Worm (Caenorhabditis elegans): ENCODE results near the gene R02F2.5.

Gene R02F2.5

DNA sequence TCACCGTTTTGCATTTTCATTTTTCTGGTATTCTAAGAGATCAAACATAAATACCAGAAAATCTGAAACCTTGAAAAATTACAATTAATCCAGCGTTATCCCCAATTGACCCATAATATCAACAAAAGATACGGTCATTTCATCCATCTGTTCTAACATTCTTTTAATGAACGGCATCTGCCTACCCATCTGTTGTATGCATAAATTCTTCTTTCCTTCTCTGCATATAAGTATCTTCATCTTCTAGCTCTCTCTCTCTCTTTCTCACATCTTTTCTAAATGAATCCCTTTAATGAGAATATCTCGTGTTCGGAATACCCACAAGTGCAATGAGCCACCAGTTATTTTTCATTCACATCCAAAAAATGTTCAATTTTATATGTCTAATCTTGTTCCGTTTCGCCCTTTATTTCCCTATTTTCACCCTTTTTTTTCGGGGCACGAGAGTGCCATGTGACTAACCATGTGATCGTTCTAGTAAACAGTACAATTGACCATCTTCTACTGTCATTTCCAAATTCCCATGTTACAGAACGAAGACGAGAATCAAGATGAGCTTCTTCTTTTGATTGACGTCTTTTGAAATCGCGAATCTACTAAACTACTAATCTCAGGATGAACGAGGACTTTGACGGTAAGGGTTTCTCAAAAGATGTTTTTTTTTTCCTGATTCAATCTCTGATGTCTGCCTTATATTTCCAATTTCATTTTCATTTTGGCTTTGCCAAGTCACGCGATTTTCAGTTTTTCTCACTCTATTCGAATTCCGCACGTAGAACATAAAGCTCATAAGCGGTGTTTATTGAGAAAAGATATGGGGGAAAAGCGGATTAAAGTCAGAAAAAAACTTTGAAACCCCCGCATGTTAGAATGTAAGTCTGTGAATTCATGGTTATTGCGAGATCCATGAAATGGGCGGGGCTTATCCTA, 22.5 kb downstream of the R02F2.5 start, which contains the start of gene R02F2.1:
TSS of gene R02F2.1 (plus strand) at position 528 of the 930 bp plus-strand sequence.
- TF ChIP-seq lin-35 (GFP tag; optimal IDR thresholded peaks at IDR 0.05): peak; percentile 21 to 87
- no peak for TF ChIP-seq unc-86 (tag; optimal IDR thresholded peaks at IDR 0.05)
- no peak for TF ChIP-seq vab-15 (tag; optimal IDR thresholded peaks at IDR 0.05)
- no peak for TF ChIP-seq sup-37 (GFP tag; optimal IDR thresholded peaks at IDR 0.05)
- no peak for TF ChIP-seq ama-1 (optimal IDR thresholded peaks at IDR 0.05)
- peak; percentile 76 for TF ChIP-seq nhr-20 (tag; optimal IDR thresholded peaks at IDR 0.05)
- TF ChIP-seq mdl-1 (tag; optimal IDR thresholded peaks at IDR 0.05): peak in 1 of 2 experiments; percentile 84
- no peak for TF ChIP-seq fkh-10 (GFP tag; optimal IDR thresholded peaks at IDR 0.05)
- no peak for TF ChIP-seq pqm-1 (tag; optimal IDR thresholded peaks at IDR 0.05)
- no peak for TF ChIP-seq lir-3 (tag; optimal IDR thresholded peaks at IDR 0.05; ENCODE audit: poor library complexity)
- peak; percentile 14 to 54 (median 50) for TF ChIP-seq dpl-1 (GFP tag; optimal IDR thresholded peaks at IDR 0.05)
- no peak for TF ChIP-seq nhr-28 (tag; optimal IDR thresholded peaks at IDR 0.05)
- no peak for TF ChIP-seq grh-1 (GFP tag; IDR thresholded peaks at IDR 0.05)
- no peak for TF ChIP-seq lin-13 (GFP tag; optimal IDR thresholded peaks at IDR 0.05)
- TF ChIP-seq ceh-8 (GFP tag; optimal IDR thresholded peaks at IDR 0.05): no peak
- TF ChIP-seq efl-1 (optimal IDR thresholded peaks at IDR 0.05): peak in 1 of 2 experiments; percentile 41
- TF ChIP-seq efl-1 (GFP tag; optimal IDR thresholded peaks at IDR 0.05 in 1 of 2): peak; percentile 42 to 95
- no peak for TF ChIP-seq lin-39 (tag; optimal IDR thresholded peaks at IDR 0.05)
- TF ChIP-seq jun-1 (tag; optimal IDR thresholded peaks at IDR 0.05): no peak
- peak; percentile 44 for TF ChIP-seq sox-4 (tag; optimal IDR thresholded peaks at IDR 0.05)
- no peak for TF ChIP-seq ceh-82 (tag; optimal IDR thresholded peaks at IDR 0.05)
- no peak for TF ChIP-seq nhr-11 (tag; optimal IDR thresholded peaks at IDR 0.05)
- TF ChIP-seq ztf-4 (tag; optimal IDR thresholded peaks at IDR 0.05): no peak
- peak in 2 of 6 experiments; percentile 19 to 58 for TF ChIP-seq elt-3 (tag; optimal IDR thresholded peaks at IDR 0.05)
- no peak for TF ChIP-seq ets-5 (GFP tag; IDR thresholded peaks at IDR 0.05)
- TF ChIP-seq rnt-1 (tag; optimal IDR thresholded peaks at IDR 0.05): no peak
- TF ChIP-seq egl-27 (tag; optimal IDR thresholded peaks at IDR 0.05): no peak
- peak; percentile 14 for TF ChIP-seq xbp-1 (tag; optimal IDR thresholded peaks at IDR 0.05)
- TF ChIP-seq efl-3 (GFP tag; optimal IDR thresholded peaks at IDR 0.05): no peak
- no peak for TF ChIP-seq fos-1 (tag; optimal IDR thresholded peaks at IDR 0.05)
- TF ChIP-seq mab-9 (GFP tag; IDR thresholded peaks at IDR 0.05): no peak
- TF ChIP-seq sptf-1 (tag; optimal IDR thresholded peaks at IDR 0.05): no peak
- TF ChIP-seq lin-15B (tag; optimal IDR thresholded peaks at IDR 0.05): no peak
- no peak for TF ChIP-seq hlh-4 (tag; optimal IDR thresholded peaks at IDR 0.05)
- no peak for TF ChIP-seq nhr-12 (tag; optimal IDR thresholded peaks at IDR 0.05)
- TF ChIP-seq lin-14 (GFP tag; optimal IDR thresholded peaks at IDR 0.05): peak; percentile 63
- TF ChIP-seq ceh-63 (GFP tag; optimal IDR thresholded peaks at IDR 0.05): no peak
- TF ChIP-seq C16A3.4 (tag; optimal IDR thresholded peaks at IDR 0.05): peak; percentile 24
- no peak for TF ChIP-seq swsn-7 (tag; optimal IDR thresholded peaks at IDR 0.05)
- TF ChIP-seq alr-1 (tag; optimal IDR thresholded peaks at IDR 0.05; ENCODE audit: borderline replicate concordance): no peak
- TF ChIP-seq ztf-11 (tag; optimal IDR thresholded peaks at IDR 0.05): peak in 1 of 2 experiments; percentile 14
- TF ChIP-seq nhr-90 (tag; optimal IDR thresholded peaks at IDR 0.05; ENCODE audit: poor library complexity): peak; percentile 66
- TF ChIP-seq nhr-71 (tag; optimal IDR thresholded peaks at IDR 0.05): peak; percentile 72
- TF ChIP-seq lsy-2 (tag; optimal IDR thresholded peaks at IDR 0.05): peak; percentile 7 to 45
- TF ChIP-seq nhr-237 (tag; optimal IDR thresholded peaks at IDR 0.05): no peak
- no peak for TF ChIP-seq nhr-77 (tag; optimal IDR thresholded peaks at IDR 0.05)
- no peak for TF ChIP-seq irx-1 (tag; optimal IDR thresholded peaks at IDR 0.05)
- no peak for TF ChIP-seq pag-3 (tag; optimal IDR thresholded peaks at IDR 0.05; ENCODE audit: borderline replicate concordance, insufficient read depth)
- no peak for TF ChIP-seq C04F5.9 (tag; optimal IDR thresholded peaks at IDR 0.05)
- TF ChIP-seq nhr-76 (tag; optimal IDR thresholded peaks at IDR 0.05): no peak
- TF ChIP-seq nhr-85 (tag): peak; percentile 80
